Fruit fly (Drosophila melanogaster): ENCODE results near the gene CG33766.
"Not testable (repeated sequence)": the region's sequence is repeated elsewhere in the genome, so short reads cannot be mapped to it uniquely, and the experiment has no call there.

Gene CG33766

DNA sequence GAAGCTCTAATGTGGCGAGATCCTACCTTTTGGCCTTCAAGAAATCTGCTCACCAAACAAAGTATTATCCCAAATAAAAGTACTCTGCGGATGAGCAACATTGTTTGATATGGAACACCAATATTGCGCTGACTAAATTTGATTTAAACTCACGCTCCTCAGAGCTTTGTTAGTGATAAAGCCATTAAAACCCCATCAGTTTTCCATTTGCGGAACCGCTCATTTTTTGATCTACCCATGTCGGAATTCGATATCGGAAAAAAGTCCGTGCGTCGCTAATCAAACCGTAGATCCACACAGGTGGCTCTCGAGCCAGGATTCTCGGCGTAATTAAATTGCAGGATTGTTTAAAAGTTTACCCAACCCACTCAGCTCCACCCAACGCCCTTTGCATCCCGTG lies 7.0 kb downstream of the CG33766 start, which contains the start of gene CG33772:
Gene CG33772 (minus strand): TSS at position 101 of the 400 bp plus-strand sequence.
- TF ChIP-seq CG8478 (optimal IDR thresholded peaks at IDR 0.05) (no peak), EcR (GFP tag; optimal IDR thresholded peaks at IDR 0.05) (no peak), pan (optimal IDR thresholded peaks at IDR 0.05) (no peak), psq (optimal IDR thresholded peaks at IDR 0.05) (no peak), usp (GFP tag; optimal IDR thresholded peaks at IDR 0.05) (no peak), Dll (optimal IDR thresholded peaks at IDR 0.05) (no peak)

DNA sequence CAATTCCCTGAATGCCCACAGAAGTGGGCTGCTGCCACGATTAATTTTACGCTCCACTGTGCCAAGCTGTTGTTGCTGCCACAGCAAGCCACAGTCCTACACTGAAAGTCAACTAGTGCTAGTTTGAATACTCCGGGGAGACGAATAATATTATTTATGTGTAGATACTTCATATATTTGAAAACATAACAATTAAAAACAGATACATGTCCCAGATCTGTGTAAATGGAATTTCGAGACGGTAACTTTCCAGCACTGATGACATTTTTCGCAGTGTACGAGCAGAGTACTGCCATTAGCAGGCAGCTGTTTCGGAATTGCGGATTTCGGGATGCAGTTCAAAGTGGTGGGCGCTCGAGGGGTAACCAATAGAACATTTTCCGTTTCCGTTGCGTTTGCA lies 19.7 kb downstream of the CG33766 start:
- TF ChIP-seq pan (optimal IDR thresholded peaks at IDR 0.05) (no peak), EcR (GFP tag; optimal IDR thresholded peaks at IDR 0.05) (no peak), Dll (optimal IDR thresholded peaks at IDR 0.05) (no peak), CG8478 (optimal IDR thresholded peaks at IDR 0.05) (no peak), usp (GFP tag; optimal IDR thresholded peaks at IDR 0.05) (no peak), psq (optimal IDR thresholded peaks at IDR 0.05) (no peak)

DNA sequence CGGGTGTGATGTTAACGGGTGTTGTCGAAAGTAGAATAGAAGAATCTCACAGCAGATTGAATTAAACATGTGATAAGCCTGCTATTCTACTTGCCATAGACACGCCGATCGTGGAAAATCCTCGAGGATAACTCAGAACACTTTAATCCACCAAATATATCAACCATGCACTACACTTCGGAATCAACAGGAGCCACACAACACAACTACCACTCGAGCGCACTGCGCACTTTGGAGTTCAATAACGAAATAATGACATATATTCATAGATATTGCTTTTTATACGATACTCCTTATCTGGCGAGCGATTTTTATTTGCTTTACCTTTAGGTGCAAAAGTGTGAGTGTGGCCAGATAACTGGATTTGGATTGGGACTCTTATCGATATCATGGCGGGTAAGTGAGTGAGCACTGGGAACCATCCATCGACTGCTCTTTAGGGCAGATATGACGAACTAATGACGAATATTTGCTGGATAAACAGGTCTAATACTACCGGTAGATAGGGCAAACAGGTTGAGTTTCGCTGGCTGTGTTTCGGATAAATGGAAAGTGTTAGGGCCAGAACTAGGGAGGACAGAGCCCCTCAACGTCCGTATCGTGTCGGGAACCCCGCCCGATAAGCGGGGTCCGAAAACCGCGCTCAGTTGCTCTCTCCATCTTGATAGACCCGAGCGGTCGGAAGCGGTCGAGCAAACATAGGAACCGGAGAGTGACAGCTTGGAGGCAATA lies 24.0 kb downstream of the CG33766 start, which contains the start of gene Jhbp6:
Gene Jhbp6 (plus strand): TSS at position 682 of the 732 bp plus-strand sequence.
- no peak for TF ChIP-seq psq (optimal IDR thresholded peaks at IDR 0.05)
- no peak for TF ChIP-seq EcR (GFP tag; optimal IDR thresholded peaks at IDR 0.05)
- TF ChIP-seq usp (GFP tag; optimal IDR thresholded peaks at IDR 0.05) = no peak
- TF ChIP-seq Dll (optimal IDR thresholded peaks at IDR 0.05) = no peak
- TF ChIP-seq CG8478 (optimal IDR thresholded peaks at IDR 0.05) = no peak
- TF ChIP-seq pan (optimal IDR thresholded peaks at IDR 0.05) = no peak

DNA sequence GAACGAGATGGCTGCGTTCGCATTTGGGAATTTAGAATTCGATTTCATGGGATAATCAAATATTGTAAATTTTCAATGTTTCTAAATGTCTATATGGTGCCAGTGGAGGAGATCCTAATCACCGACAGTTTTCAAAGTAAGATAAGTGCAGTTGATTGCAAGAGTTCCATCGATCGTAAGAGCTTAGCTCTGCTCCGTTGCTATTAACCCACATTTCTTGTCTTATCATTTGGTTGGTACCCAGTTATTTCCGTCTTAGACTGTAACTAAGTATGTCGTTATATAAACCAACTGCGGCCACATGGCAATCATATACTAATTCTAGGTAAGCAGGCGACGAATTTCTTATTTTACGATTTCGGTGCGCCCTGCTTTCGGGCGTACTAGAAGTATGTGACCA lies 24.7 kb downstream of the CG33766 start:
- TF ChIP-seq Dll (optimal IDR thresholded peaks at IDR 0.05) (no peak), CG8478 (optimal IDR thresholded peaks at IDR 0.05) (no peak), pan (optimal IDR thresholded peaks at IDR 0.05) (no peak), usp (GFP tag; optimal IDR thresholded peaks at IDR 0.05) (no peak), psq (optimal IDR thresholded peaks at IDR 0.05) (no peak), EcR (GFP tag; optimal IDR thresholded peaks at IDR 0.05) (no peak)

DNA sequence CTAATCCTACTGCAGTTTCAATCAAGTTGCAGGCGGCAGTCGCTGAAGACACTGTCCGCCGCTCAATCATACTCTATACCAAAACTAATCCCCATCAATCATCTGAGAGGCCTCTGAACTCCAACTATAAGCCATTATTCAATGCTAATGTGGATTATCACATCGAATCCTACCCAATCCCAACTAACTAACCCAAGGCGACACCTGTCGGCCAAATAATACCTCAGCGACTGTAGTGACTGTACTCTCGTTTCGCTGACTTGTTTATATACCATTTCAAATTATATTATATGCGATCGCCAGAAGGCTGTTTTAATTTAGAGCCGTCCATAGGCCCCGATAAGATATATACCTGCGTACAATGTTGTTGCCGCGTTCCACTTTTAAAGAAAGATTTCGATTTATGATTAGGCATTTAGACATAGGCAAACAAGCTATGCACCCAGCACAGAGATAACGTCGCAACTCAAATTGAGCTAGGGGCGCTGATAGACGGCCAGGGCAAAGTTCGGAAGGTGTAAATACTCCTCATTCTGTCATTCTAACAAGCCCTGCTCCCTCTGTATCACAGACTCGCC lies 26.4 kb downstream of the CG33766 start:
- TF ChIP-seq usp (GFP tag; optimal IDR thresholded peaks at IDR 0.05) = no peak

DNA sequence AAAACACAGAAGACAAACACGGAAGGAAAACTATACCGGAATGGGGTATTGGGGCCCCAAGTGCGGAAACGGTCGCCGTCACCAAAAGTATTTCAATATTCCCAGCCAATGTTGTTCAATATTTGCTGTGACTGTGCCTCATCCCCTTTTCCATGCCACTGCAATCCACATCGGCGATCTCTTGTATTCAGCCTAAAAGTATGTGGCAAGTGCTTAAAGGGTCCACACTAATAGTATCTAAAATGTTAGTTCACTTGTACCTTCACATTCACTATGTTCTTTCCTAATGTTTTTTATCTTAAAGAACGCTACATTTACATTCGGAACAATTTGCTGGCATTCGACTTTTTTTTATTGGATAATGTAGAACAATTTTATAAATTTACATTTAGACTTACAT lies 35.5 kb downstream of the CG33766 start:
- TF ChIP-seq CG8478 (optimal IDR thresholded peaks at IDR 0.05) (no peak), psq (optimal IDR thresholded peaks at IDR 0.05) (no peak), usp (GFP tag; optimal IDR thresholded peaks at IDR 0.05) (no peak), Dll (optimal IDR thresholded peaks at IDR 0.05) (no peak), pan (optimal IDR thresholded peaks at IDR 0.05) (no peak), EcR (GFP tag; optimal IDR thresholded peaks at IDR 0.05) (no peak)

DNA sequence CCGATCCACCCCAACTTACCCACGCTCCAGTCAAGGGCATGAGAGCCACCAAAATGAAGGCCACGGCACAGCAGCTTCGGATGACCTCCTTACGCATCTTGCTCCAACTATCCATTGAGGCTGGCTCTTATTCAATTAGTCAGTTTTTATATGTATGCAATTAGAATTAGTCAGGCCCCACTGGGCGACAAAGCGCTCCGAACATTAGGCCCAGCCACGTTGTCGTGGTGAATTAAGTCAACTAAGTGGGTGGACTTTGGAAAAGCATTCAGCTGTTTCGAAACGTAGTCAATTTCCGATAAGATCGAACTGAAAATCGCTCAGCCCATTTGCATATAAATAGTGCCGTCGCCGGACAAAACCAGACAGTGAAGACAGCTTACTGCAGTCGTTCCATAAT lies 41.6 kb downstream of the CG33766 start, which contains the start of the genes CG14455 and CG14456:
Gene CG14455 (minus strand): TSS at position 101 of the 400 bp plus-strand sequence.
Gene CG14456 (plus strand): TSS at position 236 of the 400 bp plus-strand sequence.
- TF ChIP-seq psq (optimal IDR thresholded peaks at IDR 0.05) (no peak), EcR (GFP tag; optimal IDR thresholded peaks at IDR 0.05) (no peak), pan (optimal IDR thresholded peaks at IDR 0.05) (no peak), Dll (optimal IDR thresholded peaks at IDR 0.05) (no peak), usp (GFP tag; optimal IDR thresholded peaks at IDR 0.05) (no peak), CG8478 (optimal IDR thresholded peaks at IDR 0.05) (no peak)

DNA sequence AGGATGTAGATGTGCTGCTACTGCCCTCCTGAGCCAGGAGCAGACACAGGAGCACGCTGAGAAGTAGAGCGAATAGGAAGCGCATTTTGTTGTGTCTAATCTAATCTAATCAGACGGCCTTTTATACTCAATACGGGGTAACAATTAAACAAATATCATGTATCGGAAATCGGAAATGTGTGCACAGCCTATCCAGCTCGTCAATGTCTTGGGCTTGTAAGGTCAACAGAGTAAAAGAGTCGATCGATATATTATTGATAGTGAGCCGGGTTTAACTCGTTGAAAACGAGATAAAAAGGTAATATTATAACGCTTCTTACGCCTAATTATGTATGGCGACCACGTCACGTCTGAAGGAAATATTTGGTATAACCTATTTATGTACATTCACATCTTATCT lies 47.0 kb downstream of the CG33766 start, which contains the start of gene CG14454:
Gene CG14454 (minus strand): TSS at position 101 of the 400 bp plus-strand sequence.
- not testable (repeated sequence) for TF ChIP-seq EcR (GFP tag; optimal IDR thresholded peaks at IDR 0.05); psq (optimal IDR thresholded peaks at IDR 0.05); usp (GFP tag; optimal IDR thresholded peaks at IDR 0.05)

DNA sequence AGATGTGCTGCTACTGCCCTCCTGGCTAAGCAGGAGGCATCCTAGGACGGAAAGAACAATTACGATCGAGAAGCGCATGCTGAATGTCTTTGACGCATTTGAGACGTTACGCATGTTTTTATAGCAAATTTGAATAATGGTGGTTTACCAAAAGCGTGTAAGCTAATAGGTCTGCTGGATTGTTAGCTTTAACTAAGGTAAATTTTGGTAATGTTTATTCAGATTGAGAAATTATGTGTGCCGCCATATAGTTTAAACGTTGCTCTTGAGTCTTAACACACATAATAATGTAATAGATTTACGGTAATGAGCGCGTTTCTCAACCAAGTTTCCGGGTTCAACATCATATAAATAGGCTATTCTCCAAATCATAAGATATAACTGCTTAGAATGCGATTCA lies 48.3 kb downstream of the CG33766 start, which contains the start of the genes CG12546 and CG14453:
Gene CG12546 (minus strand): TSS at position 101 of the 400 bp plus-strand sequence.
Gene CG14453 (plus strand): TSS at position 372 of the 400 bp plus-strand sequence.
- TF ChIP-seq EcR (GFP tag; optimal IDR thresholded peaks at IDR 0.05) (no peak), Dll (optimal IDR thresholded peaks at IDR 0.05) (no peak), CG8478 (optimal IDR thresholded peaks at IDR 0.05) (no peak), usp (GFP tag; optimal IDR thresholded peaks at IDR 0.05) (no peak), pan (optimal IDR thresholded peaks at IDR 0.05) (no peak), psq (optimal IDR thresholded peaks at IDR 0.05) (no peak)

DNA sequence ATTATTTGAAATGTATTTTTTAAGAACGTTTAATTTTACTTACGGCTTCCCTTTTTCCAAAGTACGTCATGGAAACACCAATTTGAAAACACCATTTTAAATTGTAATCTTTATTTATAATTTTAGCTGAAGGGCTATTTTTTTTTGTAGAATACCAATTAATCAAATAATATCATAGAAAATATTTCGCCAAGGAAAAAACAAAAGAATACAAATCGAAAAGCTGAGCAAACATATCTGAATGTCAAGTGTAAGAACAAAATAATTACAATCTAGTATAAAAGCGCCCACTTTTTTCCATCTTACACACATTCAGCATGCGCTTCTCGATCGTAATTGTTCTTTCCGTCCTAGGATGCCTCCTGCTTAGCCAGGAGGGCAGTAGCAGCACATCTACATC lies 50.2 kb downstream of the CG33766 start, which contains the start of gene CG14452:
Gene CG14452 (plus strand): TSS at position 301 of the 400 bp plus-strand sequence.
- no peak for TF ChIP-seq Dll (optimal IDR thresholded peaks at IDR 0.05)
- TF ChIP-seq EcR (GFP tag; optimal IDR thresholded peaks at IDR 0.05) = no peak
- no peak for TF ChIP-seq pan (optimal IDR thresholded peaks at IDR 0.05)
- TF ChIP-seq psq (optimal IDR thresholded peaks at IDR 0.05) = no peak
- no peak for TF ChIP-seq usp (GFP tag; optimal IDR thresholded peaks at IDR 0.05)
- TF ChIP-seq CG8478 (optimal IDR thresholded peaks at IDR 0.05) = no peak
